Worm (Caenorhabditis elegans): ENCODE measurements around the gene srbc-59.

- TF ChIP-seq nhr-237 (tag; optimal IDR thresholded peaks at IDR 0.05) (no peak), nhr-76 (tag; optimal IDR thresholded peaks at IDR 0.05) (no peak), mep-1 (tag; optimal IDR thresholded peaks at IDR 0.05) (no peak), ztf-11 (tag; optimal IDR thresholded peaks at IDR 0.05) (no peak), drap-1 (GFP tag; optimal IDR thresholded peaks at IDR 0.05) (no peak), pha-4 (tag; optimal IDR thresholded peaks at IDR 0.05) (no peak), nhr-28 (tag; optimal IDR thresholded peaks at IDR 0.05) (no peak), lin-13 (tag; optimal IDR thresholded peaks at IDR 0.05) (no peak), elt-3 (tag; optimal IDR thresholded peaks at IDR 0.05) (no peak), snpc-4 (tag; optimal IDR thresholded peaks at IDR 0.05) (no peak), elt-1 (tag; optimal IDR thresholded peaks at IDR 0.05; ENCODE audit: borderline replicate concordance, insufficient read depth) (no peak), tbx-8 (GFP tag; optimal IDR thresholded peaks at IDR 0.05) (no peak)
These were observed 35.1 kb upstream of the srbc-59 start, which contains the start of gene str-134 for ce11 chrV:743348-743747.

Measured in whole organism, mixed stage, embryonic.